Fruit fly (Drosophila melanogaster): ENCODE results near the gene CG12054.

CG12054 gene

DNA sequence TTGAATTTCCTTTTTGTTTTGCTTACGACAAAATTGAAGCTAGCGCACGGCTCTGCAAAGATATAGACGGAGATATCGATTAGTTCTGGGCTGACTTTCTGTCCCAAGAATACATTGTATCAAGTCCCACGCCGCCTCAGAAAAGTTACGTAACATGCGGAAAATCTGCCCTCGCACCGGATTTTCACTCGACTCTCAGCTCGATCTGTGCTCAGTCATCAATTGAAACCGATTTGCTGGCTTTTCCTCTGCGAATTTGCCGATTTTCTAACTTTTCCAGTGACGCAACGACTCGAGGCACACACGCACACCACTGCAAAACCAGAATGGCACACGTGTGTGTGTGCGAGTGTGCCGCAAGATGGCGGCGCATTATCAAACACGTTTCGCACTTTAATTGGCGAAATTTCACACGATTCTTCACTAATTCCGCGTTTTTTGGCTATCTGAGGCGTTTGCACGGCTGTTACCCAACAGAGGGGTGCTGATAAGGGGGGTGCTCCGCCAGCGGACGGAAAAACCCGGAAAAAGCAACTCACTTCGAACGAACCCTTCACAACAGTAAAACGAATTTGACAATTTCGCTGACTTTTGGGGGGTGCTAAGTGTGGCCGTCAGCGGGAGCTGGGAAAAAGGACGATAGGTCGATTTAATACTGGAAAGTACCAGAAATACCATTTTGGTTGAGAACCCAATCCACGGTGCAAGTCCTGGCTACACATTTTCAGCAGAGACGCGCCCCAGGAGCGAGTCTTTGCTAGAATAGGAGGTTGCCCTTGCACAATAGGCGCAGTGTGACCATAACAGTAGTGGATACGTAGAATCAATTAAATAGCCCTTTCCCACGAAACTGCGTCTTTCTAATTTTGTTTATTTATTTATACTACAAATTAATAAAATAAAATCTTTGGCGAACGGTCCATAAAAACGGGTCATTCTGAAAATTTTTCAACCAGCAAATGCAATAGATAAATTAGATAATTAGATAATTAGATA lies 1.2 kb upstream of the CG12054 start, which contains the start of gene ATPsynC:
Gene ATPsynC (minus strand): TSS at position 634 of the 996 bp plus-strand sequence.
- TF ChIP-seq cic (GFP tag; optimal IDR thresholded peaks at IDR 0.05) (peak; percentile 69), CG7045 (GFP tag; optimal IDR thresholded peaks at IDR 0.05) (peak; percentile 41), bab1 (GFP tag; optimal IDR thresholded peaks at IDR 0.05) (peak; percentile 79), CG11617 (GFP tag; optimal IDR thresholded peaks at IDR 0.05) (no peak), cnc (optimal IDR thresholded peaks at IDR 0.05) (no peak), tj (GFP tag; optimal IDR thresholded peaks at IDR 0.05) (peak; percentile 67), CG1620 (GFP tag; optimal IDR thresholded peaks at IDR 0.05) (peak; percentile 40), kay (GFP tag; ENCODE audit: borderline replicate concordance) (no peak), Clk (GFP tag; optimal IDR thresholded peaks at IDR 0.05) (no peak), pad (GFP tag; optimal IDR thresholded peaks at IDR 0.05) (peak; percentile 49), Crg-1 (GFP tag; optimal IDR thresholded peaks at IDR 0.05) (peak; percentile 16), ovo (GFP tag; optimal IDR thresholded peaks at IDR 0.05) (no peak), Hr96 (GFP tag; optimal IDR thresholded peaks at IDR 0.05) (no peak), CG12768 (GFP tag; optimal IDR thresholded peaks at IDR 0.05) (peak; percentile 67), CG33017 (tag; optimal IDR thresholded peaks at IDR 0.05) (peak; percentile 39), CG5204 (GFP tag; optimal IDR thresholded peaks at IDR 0.05) (no peak), toe (GFP tag; optimal IDR thresholded peaks at IDR 0.05) (no peak), CG7101 (tag; optimal IDR thresholded peaks at IDR 0.05) (peak; percentile 60), CG14711 (tag; optimal IDR thresholded peaks at IDR 0.05) (peak; percentile 9), Mnt (GFP tag; optimal IDR thresholded peaks at IDR 0.05) (peak; percentile 90)

dm6 chr3R:31221337-31222047 lies 990 bp downstream of the CG12054 start:
- no peak for TF ChIP-seq Clk (GFP tag; optimal IDR thresholded peaks at IDR 0.05)
- no peak for TF ChIP-seq CG1620 (GFP tag; optimal IDR thresholded peaks at IDR 0.05)
- TF ChIP-seq tj (GFP tag; optimal IDR thresholded peaks at IDR 0.05) = peak; percentile 59
- TF ChIP-seq CG12768 (GFP tag; optimal IDR thresholded peaks at IDR 0.05) = peak; percentile 18
- TF ChIP-seq CG5204 (GFP tag; optimal IDR thresholded peaks at IDR 0.05) = no peak
- peak; percentile 18 for TF ChIP-seq Mnt (GFP tag; optimal IDR thresholded peaks at IDR 0.05)
- no peak for TF ChIP-seq cnc (optimal IDR thresholded peaks at IDR 0.05)
- TF ChIP-seq pad (GFP tag; optimal IDR thresholded peaks at IDR 0.05) = peak; percentile 28
- TF ChIP-seq CG7101 (tag; optimal IDR thresholded peaks at IDR 0.05) = no peak
- no peak for TF ChIP-seq Hr96 (GFP tag; optimal IDR thresholded peaks at IDR 0.05)
- TF ChIP-seq CG7045 (GFP tag; optimal IDR thresholded peaks at IDR 0.05) = no peak
- no peak for TF ChIP-seq bab1 (GFP tag; optimal IDR thresholded peaks at IDR 0.05)
- TF ChIP-seq kay (GFP tag; ENCODE audit: borderline replicate concordance) = no peak
- TF ChIP-seq toe (GFP tag; optimal IDR thresholded peaks at IDR 0.05) = no peak
- peak; percentile 99 for TF ChIP-seq cic (GFP tag; optimal IDR thresholded peaks at IDR 0.05)
- peak; percentile 7 for TF ChIP-seq ovo (GFP tag; optimal IDR thresholded peaks at IDR 0.05)
- peak; percentile 60 for TF ChIP-seq CG11617 (GFP tag; optimal IDR thresholded peaks at IDR 0.05)
- TF ChIP-seq CG14711 (tag; optimal IDR thresholded peaks at IDR 0.05) = peak; percentile 17
- peak; percentile 15 for TF ChIP-seq Crg-1 (GFP tag; optimal IDR thresholded peaks at IDR 0.05)
- TF ChIP-seq CG33017 (tag; optimal IDR thresholded peaks at IDR 0.05) = peak; percentile 31

- TF ChIP-seq Mnt (GFP tag; optimal IDR thresholded peaks at IDR 0.05) (no peak), CG1620 (GFP tag; optimal IDR thresholded peaks at IDR 0.05) (no peak), Hr96 (GFP tag; optimal IDR thresholded peaks at IDR 0.05) (peak; percentile 42), pad (GFP tag; optimal IDR thresholded peaks at IDR 0.05) (peak; percentile 13), CG7101 (tag; optimal IDR thresholded peaks at IDR 0.05) (peak; percentile 56), CG14711 (tag; optimal IDR thresholded peaks at IDR 0.05) (no peak), cic (GFP tag; optimal IDR thresholded peaks at IDR 0.05) (no peak), ovo (GFP tag; optimal IDR thresholded peaks at IDR 0.05) (peak; percentile 17), bab1 (GFP tag; optimal IDR thresholded peaks at IDR 0.05) (no peak), CG7045 (GFP tag; optimal IDR thresholded peaks at IDR 0.05) (peak; percentile 69), CG33017 (tag; optimal IDR thresholded peaks at IDR 0.05) (peak; percentile 63), CG11617 (GFP tag; optimal IDR thresholded peaks at IDR 0.05) (peak; percentile 63)
Measured at dm6 chr3R:31222125-31222889, 1.8 kb downstream of the CG12054 start.

DNA sequence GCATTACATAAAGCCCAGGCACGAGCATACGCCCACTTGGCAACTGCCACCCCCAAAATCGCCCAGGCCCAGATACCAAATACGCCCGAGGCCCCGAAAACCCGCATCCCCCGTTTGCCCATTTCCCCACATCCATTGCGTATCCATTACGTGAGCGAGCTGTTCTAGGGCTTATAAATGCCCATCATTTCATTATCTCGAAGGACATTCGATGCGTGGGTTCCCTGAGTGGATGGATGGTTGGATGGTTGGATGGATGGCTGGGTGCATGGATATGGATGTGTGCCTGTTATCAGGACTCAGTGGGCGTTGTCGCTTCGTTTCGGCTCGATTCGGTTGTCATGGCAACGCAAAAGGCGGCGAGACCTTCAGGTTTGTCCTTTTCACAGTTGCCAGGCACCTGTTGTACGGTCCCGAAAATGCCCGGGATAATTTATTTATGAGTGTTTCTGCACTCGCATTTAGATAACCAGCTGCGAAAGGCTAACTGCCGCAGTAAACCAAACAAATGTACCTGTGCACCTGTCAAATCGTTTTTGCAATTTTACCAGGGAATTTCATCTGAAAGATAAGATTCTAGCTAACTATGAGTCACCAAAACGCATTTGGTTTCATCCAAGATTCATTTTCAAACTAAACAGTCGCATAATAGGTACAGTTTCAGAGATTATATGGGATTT lies 2.5 kb downstream of the CG12054 start:
- TF ChIP-seq CG12768 (GFP tag; optimal IDR thresholded peaks at IDR 0.05) (no peak), CG14711 (tag; optimal IDR thresholded peaks at IDR 0.05) (no peak), CG33017 (tag; optimal IDR thresholded peaks at IDR 0.05) (no peak), cnc (optimal IDR thresholded peaks at IDR 0.05) (no peak), ovo (GFP tag; optimal IDR thresholded peaks at IDR 0.05) (no peak), Hr96 (GFP tag; optimal IDR thresholded peaks at IDR 0.05) (no peak), CG1620 (GFP tag; optimal IDR thresholded peaks at IDR 0.05) (no peak), Crg-1 (GFP tag; optimal IDR thresholded peaks at IDR 0.05) (no peak), CG11617 (GFP tag; optimal IDR thresholded peaks at IDR 0.05) (no peak), toe (GFP tag; optimal IDR thresholded peaks at IDR 0.05) (no peak)

Measured in whole organism, adult.